Worm (Caenorhabditis elegans): ENCODE data around the gene F54F2.14.

ce11 chrIII:8744765-8745164 is 46.6 kb upstream of the F54F2.14 start:
- TF ChIP-seq ama-1 (optimal IDR thresholded peaks at IDR 0.05) (no peak), ets-7 (tag; optimal IDR thresholded peaks at IDR 0.05) (no peak), ceh-36 (tag; optimal IDR thresholded peaks at IDR 0.05) (no peak)

Data from whole organism, early embryonic.